Fruit fly (Drosophila melanogaster) whole organism, adult: ENCODE data around the gene CG8664.

Source experiments
- CG11617 ChIP-seq: fragments of 200-800 bp; sonication (Bioruptor generic); optimal IDR thresholded peaks from 2 replicates; lab custom pipeline; 2017; ENCODE audit warnings: mild to moderate bottlenecking, missing biosample characterization, missing genetic modification reagents, missing genetic modification characterization
- CG12768 ChIP-seq: fragments of 200-800 bp; sonication (Bioruptor generic); optimal IDR thresholded peaks from 2 replicates; lab custom pipeline; 2017; ENCODE audit warnings: missing biosample characterization, missing genetic modification characterization, mild to moderate bottlenecking, moderate library complexity, missing genetic modification reagents
- CG14711 ChIP-seq: fragments of 200-800 bp; sonication (Bioruptor generic); optimal IDR thresholded peaks from 2 replicates; lab custom pipeline; 2018; ENCODE audit warnings: missing biosample characterization, mild to moderate bottlenecking, missing genetic modification characterization, moderate library complexity
- CG1620 ChIP-seq: fragments of 200-800 bp; sonication (Bioruptor generic); optimal IDR thresholded peaks from 2 replicates; lab custom pipeline; 2016; ENCODE audit warnings: missing biosample characterization, missing genetic modification characterization
- CG33017 ChIP-seq: fragments of 200-800 bp; sonication (Bioruptor generic); optimal IDR thresholded peaks from 2 replicates; lab custom pipeline; 2018; ENCODE audit warnings: missing biosample characterization, mild to moderate bottlenecking, missing genetic modification characterization, moderate library complexity
- CG5204 ChIP-seq: fragments of 200-800 bp; sonication (Bioruptor generic); optimal IDR thresholded peaks from 2 replicates; lab custom pipeline; 2016; ENCODE audit warnings: missing biosample characterization, missing genetic modification characterization
- CG7045 ChIP-seq: fragments of 200-800 bp; sonication (Bioruptor generic); optimal IDR thresholded peaks from 2 replicates; lab custom pipeline; 2017; ENCODE audit warnings: missing biosample characterization, mild to moderate bottlenecking, missing genetic modification characterization
- CG7101 ChIP-seq: fragments of 200-800 bp; sonication (Bioruptor generic); optimal IDR thresholded peaks from 2 replicates; lab custom pipeline; 2018; ENCODE audit warnings: missing biosample characterization, mild to moderate bottlenecking, missing genetic modification characterization, moderate library complexity
- Clk ChIP-seq: fragments of 200-800 bp; sonication (Bioruptor generic); optimal IDR thresholded peaks from 2 replicates; lab custom pipeline; 2017; ENCODE audit warnings: missing biosample characterization, missing genetic modification characterization
- Crg-1 ChIP-seq: fragments of 200-800 bp; sonication (Bioruptor generic); optimal IDR thresholded peaks from 2 replicates; lab custom pipeline; 2016; ENCODE audit warnings: missing biosample characterization, missing genetic modification characterization
- Hr96 ChIP-seq: fragments of 200-800 bp; sonication (Bioruptor generic); optimal IDR thresholded peaks from 2 replicates; lab custom pipeline; 2016; ENCODE audit warnings: missing biosample characterization, missing genetic modification characterization
- Mnt ChIP-seq: fragments of 200-800 bp; sonication (Bioruptor generic); optimal IDR thresholded peaks from 2 replicates; lab custom pipeline; 2016; ENCODE audit warnings: missing biosample characterization, mild to moderate bottlenecking, missing genetic modification characterization
- bab1 ChIP-seq: fragments of 200-800 bp; sonication (Bioruptor generic); optimal IDR thresholded peaks from 3 replicates; lab custom pipeline; 2019; ENCODE audit warnings: missing biosample characterization, mild to moderate bottlenecking, missing genetic modification characterization, moderate library complexity
- cic ChIP-seq: fragments of 200-800 bp; sonication (Bioruptor generic); optimal IDR thresholded peaks from 2 replicates; lab custom pipeline; 2017; ENCODE audit warnings: missing biosample characterization, mild to moderate bottlenecking, missing genetic modification characterization, moderate library complexity
- cnc ChIP-seq, 2 experiments: fragments of >200 bp; optimal IDR thresholded peaks; 2 replicates each; lab custom pipeline; 2017
- kay ChIP-seq: fragments of 200-800 bp; sonication (Bioruptor generic); peaks from one replicate; lab custom pipeline; 2016; ENCODE audit warnings: missing biosample characterization, missing genetic modification characterization, borderline replicate concordance
- ovo ChIP-seq: fragments of 200-800 bp; sonication (Bioruptor generic); optimal IDR thresholded peaks from 2 replicates; lab custom pipeline; 2016; ENCODE audit warnings: missing biosample characterization, missing genetic modification characterization
- pad ChIP-seq: fragments of 200-800 bp; sonication (Bioruptor generic); optimal IDR thresholded peaks from 3 replicates; lab custom pipeline; 2017; ENCODE audit warnings: missing biosample characterization, missing genetic modification characterization, mild to moderate bottlenecking, moderate library complexity, missing genetic modification reagents
- tj ChIP-seq: fragments of 200-800 bp; sonication (Bioruptor generic); optimal IDR thresholded peaks from 3 replicates; lab custom pipeline; 2017; ENCODE audit warnings: missing biosample characterization, mild to moderate bottlenecking, missing genetic modification characterization, moderate library complexity
- toe ChIP-seq: fragments of 200-800 bp; sonication (Bioruptor generic); optimal IDR thresholded peaks from 2 replicates; lab custom pipeline; 2016; ENCODE audit warnings: missing biosample characterization, missing genetic modification characterization

The CG8664 gene

dm6 chrX:17298900-17299836 lies 16.6 kb upstream of the CG8664 start:
- peak; percentile 32 for TF ChIP-seq Mnt (GFP tag; lab: Kevin White, UChicago)
- peak; percentile 77 for TF ChIP-seq bab1
- TF ChIP-seq Crg-1 = peak; percentile 46
- peak; percentile 14 for TF ChIP-seq cic (GFP tag; lab: Kevin White, UChicago)
- TF ChIP-seq CG12768 (GFP tag; lab: Kevin White, UChicago) = peak; percentile 56
- peak; percentile 58 for TF ChIP-seq Clk
- peak; percentile 59 for TF ChIP-seq toe (GFP tag; lab: Kevin White, UChicago)
- TF ChIP-seq kay = peak; percentile 85
- peak; percentile 58 for TF ChIP-seq Hr96 (GFP tag; lab: Kevin White, UChicago)
- peak; percentile 43 for TF ChIP-seq pad (GFP tag; lab: Kevin White, UChicago)
- TF ChIP-seq cnc (optimal IDR thresholded peaks at IDR 0.05; lab: Kevin White, UChicago) = no peak
- TF ChIP-seq tj (GFP tag; lab: Kevin White, UChicago) = peak; percentile 94
- TF ChIP-seq CG1620 = peak; percentile 42
- peak; percentile 68 for TF ChIP-seq CG5204
- TF ChIP-seq CG33017 = peak; percentile 42
- TF ChIP-seq CG11617 = peak; percentile 67
- peak; percentile 63 for TF ChIP-seq CG14711 (tag; lab: Kevin White, UChicago)
- TF ChIP-seq CG7045 = peak; percentile 27
- TF ChIP-seq CG7101 (tag; lab: Kevin White, UChicago) = peak; percentile 70
- TF ChIP-seq ovo = peak; percentile 28

- TF ChIP-seq CG12768 (GFP tag; lab: Kevin White, UChicago) = no peak
- peak; percentile 49 for TF ChIP-seq CG14711 (tag; lab: Kevin White, UChicago)
These were observed 15.5 kb upstream of the CG8664 start for dm6 chrX:17297924-17298591.

- TF ChIP-seq toe (GFP tag; lab: Kevin White, UChicago) (no peak), ovo (no peak), bab1 (peak; percentile 46), kay (peak; percentile 5), CG7045 (no peak), cic (GFP tag; lab: Kevin White, UChicago) (no peak), cnc (optimal IDR thresholded peaks at IDR 0.05; lab: Kevin White, UChicago) (no peak), pad (GFP tag; lab: Kevin White, UChicago) (no peak), CG1620 (peak; percentile 40), CG11617 (no peak), CG14711 (tag; lab: Kevin White, UChicago) (no peak), CG12768 (GFP tag; lab: Kevin White, UChicago) (no peak), Hr96 (GFP tag; lab: Kevin White, UChicago) (no peak), CG5204 (no peak), tj (GFP tag; lab: Kevin White, UChicago) (no peak), CG33017 (no peak), Crg-1 (no peak), CG7101 (tag; lab: Kevin White, UChicago) (no peak), Mnt (GFP tag; lab: Kevin White, UChicago) (no peak), Clk (no peak)
These were observed 14.7 kb upstream of the CG8664 start for dm6 chrX:17297070-17297689.

- TF ChIP-seq cnc (optimal IDR thresholded peaks at IDR 0.05; lab: Kevin White, UChicago) (no peak), tj (GFP tag; lab: Kevin White, UChicago) (peak; percentile 6), pad (GFP tag; lab: Kevin White, UChicago) (peak; percentile 45), Mnt (GFP tag; lab: Kevin White, UChicago) (no peak)
These were observed 13.9 kb upstream of the CG8664 start for dm6 chrX:17296283-17297069.

DNA sequence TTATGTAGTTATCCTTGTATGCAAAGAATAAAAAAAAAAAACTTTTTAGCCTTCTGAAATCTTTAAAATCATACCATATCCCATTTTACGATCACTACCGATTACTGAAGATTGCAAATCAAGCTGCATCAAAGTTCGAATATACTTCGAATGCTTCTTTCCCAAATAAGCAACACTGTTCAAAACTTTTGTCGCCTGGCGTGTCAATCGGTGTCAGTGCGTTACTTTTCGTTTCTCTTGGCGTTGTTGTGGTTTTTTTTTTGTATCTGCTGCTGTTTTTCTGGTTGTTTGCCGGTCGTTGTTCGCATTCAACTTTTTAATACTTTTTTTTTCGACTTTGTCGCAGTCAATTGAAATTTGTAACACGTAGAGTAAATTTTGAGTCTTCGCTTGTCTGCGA lies 12.5 kb upstream of the CG8664 start:
- TF ChIP-seq Mnt (GFP tag; lab: Kevin White, UChicago) (no peak), ovo (no peak), CG7101 (tag; lab: Kevin White, UChicago) (no peak), Hr96 (GFP tag; lab: Kevin White, UChicago) (no peak)
